Worm (Caenorhabditis elegans) whole organism, late embryonic: ENCODE data around the gene wdr-5.3.

Experiments
- C08G9.2 ChIP-seq: sonication (generic microtip); optimal IDR thresholded peaks from 2 replicates; lab custom pipeline; 2016; ENCODE audit warnings: mild to moderate bottlenecking, missing genetic modification characterization, moderate library complexity, missing compliant biosample characterization
- K02D7.2 ChIP-seq: sonication (generic microtip); optimal IDR thresholded peaks from 2 replicates; lab custom pipeline; 2017; ENCODE audit warnings: mild to moderate bottlenecking, missing genetic modification characterization, missing compliant biosample characterization
- K09A11.1 ChIP-seq: sonication (generic microtip); optimal IDR thresholded peaks from 2 replicates; lab custom pipeline; 2017; ENCODE audit warnings: antibody characterized with exemption, mild to moderate bottlenecking, missing genetic modification characterization, missing compliant biosample characterization; ENCODE audit not compliant: insufficient read depth
- Y22D7AL.16 ChIP-seq: sonication (generic microtip); optimal IDR thresholded peaks from 2 replicates; lab custom pipeline; 2016; ENCODE audit warnings: missing genetic modification characterization, missing compliant biosample characterization
- ahr-1 ChIP-seq: sonication (generic microtip); optimal IDR thresholded peaks from 2 replicates; lab custom pipeline; 2016; ENCODE audit warnings: missing genetic modification characterization, missing compliant biosample characterization
- ama-1 ChIP-seq: fragments of 150-350 bp; optimal IDR thresholded peaks from 2 replicates; lab custom pipeline; 2014
- ceh-14 ChIP-seq: sonication (generic microtip); optimal IDR thresholded peaks from 2 replicates; lab custom pipeline; 2016; ENCODE audit warnings: missing genotype, missing genetic modification characterization, missing compliant biosample characterization
- ceh-34 ChIP-seq: sonication (generic microtip); optimal IDR thresholded peaks from 2 replicates; lab custom pipeline; 2016; ENCODE audit warnings: mild to moderate bottlenecking, missing genetic modification characterization, missing compliant biosample characterization
- ceh-9 ChIP-seq: sonication (generic microtip); optimal IDR thresholded peaks from 2 replicates; lab custom pipeline; 2016; ENCODE audit warnings: mild to moderate bottlenecking, missing genetic modification characterization, inconsistent platforms, missing compliant biosample characterization
- che-1 ChIP-seq: sonication (generic microtip); optimal IDR thresholded peaks from 2 replicates; lab custom pipeline; 2016; ENCODE audit warnings: mild to moderate bottlenecking, missing genetic modification characterization, missing compliant biosample characterization
- dmd-4 ChIP-seq: sonication (generic microtip); optimal IDR thresholded peaks from 2 replicates; lab custom pipeline; 2016; ENCODE audit warnings: borderline replicate concordance, missing genetic modification characterization, missing compliant biosample characterization
- elt-2 ChIP-seq: sonication (generic microtip); optimal IDR thresholded peaks from 2 replicates; lab custom pipeline; 2016; ENCODE audit warnings: missing genetic modification reagents, missing genetic modification characterization, missing compliant biosample characterization
- elt-4 ChIP-seq: sonication (generic microtip); optimal IDR thresholded peaks from 2 replicates; lab custom pipeline; 2016; ENCODE audit warnings: missing genetic modification characterization, missing compliant biosample characterization
- ets-4 ChIP-seq: sonication (generic microtip); optimal IDR thresholded peaks from 2 replicates; lab custom pipeline; 2016; ENCODE audit warnings: missing genetic modification characterization, missing compliant biosample characterization
- fax-1 ChIP-seq: sonication (generic microtip); optimal IDR thresholded peaks from 2 replicates; lab custom pipeline; 2016; ENCODE audit warnings: missing genotype, missing genetic modification characterization, missing compliant biosample characterization
- gmeb-2 ChIP-seq: sonication (generic microtip); optimal IDR thresholded peaks from 2 replicates; lab custom pipeline; 2016; ENCODE audit warnings: missing genetic modification characterization, inconsistent platforms, missing compliant biosample characterization
- hlh-15 ChIP-seq: sonication (generic microtip); optimal IDR thresholded peaks from 2 replicates; lab custom pipeline; 2016; ENCODE audit warnings: missing genetic modification characterization, missing compliant biosample characterization
- hlh-8 ChIP-seq: sonication (generic microtip); optimal IDR thresholded peaks from 2 replicates; lab custom pipeline; 2016; ENCODE audit warnings: missing genotype, missing genetic modification characterization, missing compliant biosample characterization
- madf-2 ChIP-seq: sonication (generic microtip); optimal IDR thresholded peaks from 2 replicates; lab custom pipeline; 2017; ENCODE audit warnings: missing genetic modification characterization, missing compliant biosample characterization
- nfya-1 ChIP-seq: sonication (generic microtip); optimal IDR thresholded peaks from 2 replicates; lab custom pipeline; 2017; ENCODE audit warnings: missing genetic modification characterization, mild to moderate bottlenecking, missing compliant biosample characterization, antibody characterized with exemption, moderate library complexity
- npax-4 ChIP-seq: sonication (generic microtip); optimal IDR thresholded peaks from 2 replicates; lab custom pipeline; 2016; ENCODE audit warnings: missing genetic modification characterization, missing compliant biosample characterization
- odd-2 ChIP-seq: sonication (generic microtip); optimal IDR thresholded peaks from 2 replicates; lab custom pipeline; 2017; ENCODE audit warnings: antibody characterized with exemption, mild to moderate bottlenecking, missing genetic modification characterization, missing compliant biosample characterization
- pax-1 ChIP-seq: fragments of 150-350 bp; optimal IDR thresholded peaks from 2 replicates; lab custom pipeline; 2014; ENCODE audit warnings: missing biosample characterization, missing genetic modification characterization
- pha-2 ChIP-seq: sonication (generic microtip); optimal IDR thresholded peaks from 2 replicates; lab custom pipeline; 2017; ENCODE audit warnings: mild to moderate bottlenecking, missing genetic modification characterization, missing compliant biosample characterization
- pqm-1 ChIP-seq: sonication (generic microtip); optimal IDR thresholded peaks from 2 replicates; lab custom pipeline; 2016; ENCODE audit warnings: missing genetic modification characterization, missing compliant biosample characterization
- pros-1 ChIP-seq: fragments of 150-350 bp; optimal IDR thresholded peaks from 2 replicates; lab custom pipeline; 2014; ENCODE audit warnings: missing biosample characterization, missing genetic modification reagents, missing genetic modification characterization
- ref-2 ChIP-seq: sonication (generic microtip); optimal IDR thresholded peaks from 2 replicates; lab custom pipeline; 2016; ENCODE audit warnings: missing genetic modification characterization, missing compliant biosample characterization
- sdc-2 ChIP-seq: sonication (generic microtip); optimal IDR thresholded peaks from 2 replicates; lab custom pipeline; 2016; ENCODE audit warnings: missing genotype, missing genetic modification characterization, missing compliant biosample characterization
- sox-2 ChIP-seq: fragments of 200-800 bp; sonication (Bioruptor generic); IDR thresholded peaks from 2 replicates; pipeline ENCODE4 v1.3.6; 2022; ENCODE audit warnings: missing genetic modification reagents, missing genetic modification characterization, missing compliant biosample characterization
- sox-4 ChIP-seq: sonication (generic microtip); optimal IDR thresholded peaks from 2 replicates; lab custom pipeline; 2017; ENCODE audit warnings: mild to moderate bottlenecking, missing genetic modification characterization, inconsistent platforms, missing compliant biosample characterization
- tbx-2 ChIP-seq: sonication (generic microtip); optimal IDR thresholded peaks from 2 replicates; lab custom pipeline; 2016; ENCODE audit warnings: missing genetic modification characterization, missing compliant biosample characterization
- tbx-7 ChIP-seq: sonication (generic microtip); optimal IDR thresholded peaks from 2 replicates; lab custom pipeline; 2016; ENCODE audit warnings: missing genotype, missing genetic modification characterization, missing compliant biosample characterization
- ttx-3 ChIP-seq: sonication (generic microtip); optimal IDR thresholded peaks from 2 replicates; lab custom pipeline; 2016; ENCODE audit warnings: missing genetic modification reagents, missing genetic modification characterization, missing compliant biosample characterization
- unc-3 ChIP-seq, 2 experiments: fragments of 200-800 bp in 1 of 2; sonication (Bioruptor generic) in 1 of 2; sonication (generic microtip) in 1 of 2; conservative IDR thresholded peaks in 1 of 2; optimal IDR thresholded peaks in 1 of 2; 2 replicates each; pipeline versions ENCODE4 v1.3.6 to Lab custom; 2016 to 2022; ENCODE audit warnings: missing compliant biosample characterization in 2 of 2, missing genetic modification characterization in 2 of 2, missing genetic modification reagents in 1 of 2
- unc-42 ChIP-seq: sonication (generic microtip); optimal IDR thresholded peaks from 2 replicates; lab custom pipeline; 2016; ENCODE audit warnings: missing genotype, missing genetic modification characterization, missing compliant biosample characterization
- zip-5 ChIP-seq: sonication (generic microtip); optimal IDR thresholded peaks from 2 replicates; lab custom pipeline; 2016; ENCODE audit warnings: missing genetic modification characterization, missing compliant biosample characterization
- ztf-16 ChIP-seq: sonication (generic microtip); optimal IDR thresholded peaks from 2 replicates; lab custom pipeline; 2017; ENCODE audit warnings: missing genetic modification characterization, missing compliant biosample characterization

Gene wdr-5.3

ce11 chrV:10743649-10744048 is 6.7 kb downstream of the wdr-5.3 start, which contains the start of gene srj-22:
TSS of gene srj-22 (minus strand) at chrV:10743749.
- no peak for TF ChIP-seq ceh-9 (tag; lab: Kevin White, UChicago)
- no peak for TF ChIP-seq K02D7.2
- no peak for TF ChIP-seq madf-2 (tag; lab: Kevin White, UChicago)
- no peak for TF ChIP-seq elt-2 (tag; lab: Kevin White, UChicago)
- no peak for TF ChIP-seq che-1
- no peak for TF ChIP-seq K09A11.1 (tag; lab: Kevin White, UChicago)
- TF ChIP-seq tbx-2 (tag; lab: Kevin White, UChicago): no peak
- no peak for TF ChIP-seq elt-4 (tag; lab: Kevin White, UChicago)
- no peak for TF ChIP-seq sdc-2
- TF ChIP-seq ets-4 (tag; lab: Kevin White, UChicago): no peak

- TF ChIP-seq hlh-8 (tag; lab: Kevin White, UChicago): no peak
- no peak for TF ChIP-seq Y22D7AL.16 (tag; lab: Kevin White, UChicago)
- no peak for TF ChIP-seq pros-1 (tag; lab: Kevin White, UChicago)
- no peak for TF ChIP-seq sdc-2
- TF ChIP-seq ceh-14 (tag; lab: Kevin White, UChicago): no peak
- TF ChIP-seq ceh-34 (tag; lab: Kevin White, UChicago): no peak
- no peak for TF ChIP-seq sox-4 (tag; lab: Kevin White, UChicago)
- TF ChIP-seq tbx-2 (tag; lab: Kevin White, UChicago): no peak
- TF ChIP-seq C08G9.2: no peak
- TF ChIP-seq unc-3 (GFP tag; conservative IDR thresholded peaks at IDR 0.05; lab: Robert Waterston, UW): no peak
- TF ChIP-seq unc-3 (tag; optimal IDR thresholded peaks at IDR 0.05; lab: Kevin White, UChicago): no peak
- no peak for TF ChIP-seq ref-2
- no peak for TF ChIP-seq sox-2 (GFP tag; lab: Robert Waterston, UW)
- TF ChIP-seq nfya-1 (tag; lab: Kevin White, UChicago): no peak
- no peak for TF ChIP-seq fax-1 (tag; lab: Kevin White, UChicago)
- no peak for TF ChIP-seq dmd-4
- TF ChIP-seq hlh-15 (tag; lab: Kevin White, UChicago): no peak
- no peak for TF ChIP-seq madf-2 (tag; lab: Kevin White, UChicago)
- TF ChIP-seq unc-42 (tag; lab: Kevin White, UChicago): no peak
- TF ChIP-seq K02D7.2: no peak
- no peak for TF ChIP-seq npax-4
These were observed 8.1 kb downstream of the wdr-5.3 start, which contains the start of gene srj-21 for ce11 chrV:10745034-10745433. TSS of gene srj-21 (plus strand) at chrV:10745334.

- TF ChIP-seq ztf-16 (tag; lab: Kevin White, UChicago) (no peak), hlh-8 (tag; lab: Kevin White, UChicago) (no peak), ttx-3 (tag; lab: Kevin White, UChicago) (no peak), zip-5 (tag; lab: Kevin White, UChicago) (no peak), gmeb-2 (no peak)
These were observed 10.5 kb downstream of the wdr-5.3 start, which contains the start of the genes selt-1.2 and F28H7.2 for ce11 chrV:10747263-10747951. TSS of gene selt-1.2 (minus strand) at chrV:10747363. TSS of gene F28H7.2 (plus strand) at chrV:10747901.

- TF ChIP-seq ahr-1 (tag; lab: Kevin White, UChicago): no peak
- peak; percentile 78 for TF ChIP-seq elt-2 (tag; lab: Kevin White, UChicago)
- TF ChIP-seq, all 69 proteins: peak for 1
These were observed 13.7 kb downstream of the wdr-5.3 start, which contains the start of gene F28H7.3 for ce11 chrV:10750630-10751029. TSS of gene F28H7.3 (minus strand) at chrV:10750788.

ce11 chrV:10754050-10754449 is 17.1 kb downstream of the wdr-5.3 start, which contains the start of gene F28H7.7:
TSS of gene F28H7.7 (minus strand) at chrV:10754150.
- no peak for TF ChIP-seq dmd-4
- no peak for TF ChIP-seq pha-2 (tag; lab: Kevin White, UChicago)
- no peak for TF ChIP-seq elt-4 (tag; lab: Kevin White, UChicago)
- no peak for TF ChIP-seq odd-2
- no peak for TF ChIP-seq tbx-2 (tag; lab: Kevin White, UChicago)
- no peak for TF ChIP-seq ztf-16 (tag; lab: Kevin White, UChicago)
- no peak for TF ChIP-seq pros-1 (tag; lab: Kevin White, UChicago)
- no peak for TF ChIP-seq elt-2 (tag; lab: Kevin White, UChicago)
- no peak for TF ChIP-seq pqm-1 (tag; lab: Kevin White, UChicago)
- no peak for TF ChIP-seq gmeb-2
- no peak for TF ChIP-seq ref-2
- no peak for TF ChIP-seq tbx-7
- no peak for TF ChIP-seq sox-4 (tag; lab: Kevin White, UChicago)
- no peak for TF ChIP-seq fax-1 (tag; lab: Kevin White, UChicago)
- no peak for TF ChIP-seq pax-1 (tag; lab: Kevin White, UChicago)
- no peak for TF ChIP-seq ama-1
- no peak for TF ChIP-seq ahr-1 (tag; lab: Kevin White, UChicago)
